Fruit fly (Drosophila melanogaster) whole organism, prepupa: ENCODE measurements around the gene CG43702.

Experiments used
- CG11762 ChIP-seq: fragments of 200-800 bp; sonication (Bioruptor generic); optimal IDR thresholded peaks from 3 replicates; lab custom pipeline; 2016; ENCODE audit warnings: missing biosample characterization, missing genetic modification characterization; ENCODE audit not compliant: insufficient read depth
- CG6163 ChIP-seq: fragments of 200-800 bp; sonication (Bioruptor generic); IDR thresholded peaks from 3 replicates; pipeline ENCODE4 v1.3.6; 2022; ENCODE audit warnings: missing biosample characterization, missing genetic modification characterization
- CG7368 ChIP-seq: fragments of 200-800 bp; sonication (Bioruptor generic); optimal IDR thresholded peaks from 3 replicates; lab custom pipeline; 2016; ENCODE audit warnings: missing biosample characterization, missing genetic modification characterization
- Hr4 ChIP-seq: fragments of 200-800 bp; sonication (Bioruptor generic); optimal IDR thresholded peaks from 3 replicates; lab custom pipeline; 2016; ENCODE audit warnings: missing biosample characterization, missing genetic modification characterization
- achi ChIP-seq: fragments of 200-800 bp; sonication (Bioruptor generic); optimal IDR thresholded peaks from 3 replicates; lab custom pipeline; 2016; ENCODE audit warnings: missing biosample characterization, missing genetic modification characterization
- dac ChIP-seq: fragments of 200-800 bp; sonication (Bioruptor generic); optimal IDR thresholded peaks from 2 replicates; lab custom pipeline; 2017; ENCODE audit warnings: missing biosample characterization, mild to moderate bottlenecking, missing genetic modification characterization
- dsx ChIP-seq: fragments of 200-800 bp; optimal IDR thresholded peaks from 3 replicates; lab custom pipeline; 2019; ENCODE audit warnings: missing biosample characterization, mild to moderate bottlenecking, missing genetic modification characterization, moderate library complexity; ENCODE audit not compliant: poor library complexity, severe bottlenecking
- esn ChIP-seq: fragments of 200-800 bp; sonication (Bioruptor generic); optimal IDR thresholded peaks from 2 replicates; lab custom pipeline; 2016; ENCODE audit warnings: missing biosample characterization, mild to moderate bottlenecking, missing genetic modification characterization, moderate library complexity
- fkh ChIP-seq: fragments of 200-800 bp; sonication (Bioruptor generic); optimal IDR thresholded peaks from 3 replicates; lab custom pipeline; 2017; ENCODE audit warnings: missing biosample characterization, mild to moderate bottlenecking, missing genetic modification characterization, moderate library complexity

Gene CG43702

DNA sequence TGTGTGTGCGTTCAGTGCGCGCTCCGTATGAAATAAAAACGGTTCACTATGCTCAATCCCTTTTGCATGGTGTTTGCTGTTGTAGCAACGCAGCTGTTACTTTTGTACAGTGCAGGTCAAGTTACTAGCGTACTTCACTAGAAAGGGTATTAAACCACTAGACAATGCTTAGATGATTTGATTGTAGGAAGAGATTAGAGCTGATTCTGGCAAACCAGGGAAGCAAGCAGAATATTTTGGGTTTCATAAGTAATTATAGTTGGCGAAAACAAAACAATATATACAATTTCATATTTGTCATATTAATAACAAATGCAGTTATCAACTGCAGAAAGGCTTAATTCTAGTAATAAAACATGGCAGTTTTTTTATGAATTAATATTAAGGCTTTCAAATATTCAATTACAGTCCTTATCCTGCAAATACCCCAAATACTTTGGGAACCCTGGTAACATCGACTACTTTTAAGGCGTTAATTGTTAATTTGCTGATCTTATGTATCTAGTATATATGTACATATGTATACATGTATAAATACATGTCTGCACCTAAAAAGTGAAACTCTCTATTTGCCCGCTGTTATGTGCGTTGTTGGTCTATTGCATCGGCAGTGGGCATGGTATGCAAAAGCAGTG lies 48.8 kb downstream of the CG43702 start (continued):
- TF ChIP-seq CG7368 (GFP tag; lab: Kevin White, UChicago): peak; percentile 45
- peak; percentile 83 for TF ChIP-seq Hr4 (GFP tag; lab: Kevin White, UChicago)
- TF ChIP-seq CG11762 (GFP tag; lab: Kevin White, UChicago): peak; percentile 53
- TF ChIP-seq CG6163 (GFP tag; lab: Robert Waterston, UW): peak; percentile 52; the same call in 2 of the 3 replicates
- no peak for TF ChIP-seq fkh (GFP tag; lab: Kevin White, UChicago)
- TF ChIP-seq esn (GFP tag; lab: Kevin White, UChicago): peak; percentile 69
- no peak for TF ChIP-seq dsx (GFP tag; lab: Kevin White, UChicago)
- TF ChIP-seq dac (GFP tag; lab: Kevin White, UChicago): peak; percentile 57
- peak; percentile 53 for TF ChIP-seq achi
